Worm (Caenorhabditis elegans): Measurements from ENCODE around the gene B0457.6.

- no peak for TF ChIP-seq ceh-28 (tag; optimal IDR thresholded peaks at IDR 0.05)
- peak; percentile 20 for TF ChIP-seq nhr-28 (tag; optimal IDR thresholded peaks at IDR 0.05)
- no peak for TF ChIP-seq fos-1 (tag; optimal IDR thresholded peaks at IDR 0.05)
- no peak for TF ChIP-seq F44E2.7 (GFP tag; IDR thresholded peaks at IDR 0.05)
- no peak for TF ChIP-seq duxl-1 (tag; optimal IDR thresholded peaks at IDR 0.05; ENCODE audit: poor library complexity)
- TF ChIP-seq ama-1 (optimal IDR thresholded peaks at IDR 0.05): no peak
- TF ChIP-seq daf-12 (tag; optimal IDR thresholded peaks at IDR 0.05): no peak
- TF ChIP-seq nhr-76 (tag; optimal IDR thresholded peaks at IDR 0.05): no peak
- TF ChIP-seq pqm-1 (tag; optimal IDR thresholded peaks at IDR 0.05): peak; percentile 89
- TF ChIP-seq madf-5 (GFP tag; IDR thresholded peaks at IDR 0.05): no peak
These were observed 47.3 kb downstream of the B0457.6 start, which contains the start of the genes szy-20 and C18E9.5 for ce11 chrII:8969251-8970183.

Measured in whole organism, L4 larva.